Fruit fly (Drosophila melanogaster) whole organism, embryonic: ENCODE measurements around the gene Sf3b3.

Source experiments
- CG10147 ChIP-seq: fragments of 200-800 bp; sonication (Bioruptor generic); optimal IDR thresholded peaks from 2 replicates; lab custom pipeline; 2019; ENCODE audit warnings: missing biosample characterization, mild to moderate bottlenecking, missing genetic modification characterization, moderate library complexity
- CG10321 ChIP-seq: fragments of 200-800 bp; sonication (Bioruptor generic); IDR thresholded peaks from 2 replicates; pipeline ENCODE4 v1.3.6; 2022; ENCODE audit warnings: missing biosample characterization, missing genetic modification characterization
- CG11504 ChIP-seq: fragments of 200-800 bp; sonication (Bioruptor generic); optimal IDR thresholded peaks from 3 replicates; lab custom pipeline; 2019; ENCODE audit warnings: missing biosample characterization, mild to moderate bottlenecking, missing genetic modification characterization, moderate library complexity
- CG13624 ChIP-seq: fragments of 200-800 bp; sonication (Bioruptor generic); optimal IDR thresholded peaks from 2 replicates; lab custom pipeline; 2016; ENCODE audit warnings: missing biosample characterization, missing genetic modification characterization
- CG15696 ChIP-seq: fragments of 200-800 bp; sonication (Bioruptor generic); optimal IDR thresholded peaks from 2 replicates; lab custom pipeline; 2019; ENCODE audit warnings: missing biosample characterization, mild to moderate bottlenecking, missing genetic modification characterization, moderate library complexity
- CG1603 ChIP-seq: fragments of 200-800 bp; sonication (Bioruptor generic); optimal IDR thresholded peaks from 2 replicates; lab custom pipeline; 2019; ENCODE audit warnings: missing biosample characterization, mild to moderate bottlenecking, missing genetic modification characterization, moderate library complexity
- CG16863 ChIP-seq: fragments of 200-800 bp; sonication (Bioruptor generic); optimal IDR thresholded peaks from 3 replicates; lab custom pipeline; 2016; ENCODE audit warnings: missing biosample characterization, missing genetic modification characterization
- CG17186 ChIP-seq: fragments of 200-800 bp; sonication (Bioruptor generic); optimal IDR thresholded peaks from 3 replicates; lab custom pipeline; 2017; ENCODE audit warnings: missing biosample characterization, missing genetic modification reagents, missing genetic modification characterization
- CG17359 ChIP-seq: fragments of 200-800 bp; sonication (Bioruptor generic); optimal IDR thresholded peaks from 3 replicates; lab custom pipeline; 2018; ENCODE audit warnings: missing biosample characterization, mild to moderate bottlenecking, missing genetic modification characterization, moderate library complexity
- CG31365 ChIP-seq: fragments of 200-800 bp; sonication (Bioruptor generic); optimal IDR thresholded peaks from 2 replicates; lab custom pipeline; 2018; ENCODE audit warnings: missing biosample characterization, mild to moderate bottlenecking, missing genetic modification characterization
- CG32532 ChIP-seq: fragments of 200-800 bp; sonication (Bioruptor generic); IDR thresholded peaks from 2 replicates; pipeline ENCODE4 v1.3.6; 2022; ENCODE audit warnings: missing biosample characterization, missing genetic modification characterization
- CG3995 ChIP-seq: fragments of 200-800 bp; sonication (Bioruptor generic); optimal IDR thresholded peaks from 3 replicates; lab custom pipeline; 2016; ENCODE audit warnings: missing biosample characterization, missing genetic modification characterization
- CG42726 ChIP-seq: fragments of 200-800 bp; sonication (Bioruptor generic); IDR thresholded peaks from 2 replicates; pipeline ENCODE4 v1.3.6; 2022; ENCODE audit warnings: missing biosample characterization, missing genetic modification characterization; ENCODE audit not compliant: partially characterized antibody
- CG6683 ChIP-seq: fragments of 200-800 bp; sonication (Bioruptor generic); optimal IDR thresholded peaks from 2 replicates; lab custom pipeline; 2017; ENCODE audit warnings: missing biosample characterization, mild to moderate bottlenecking, missing genetic modification characterization, missing genetic modification reagents
- CG7357 ChIP-seq: fragments of 200-800 bp; sonication (Bioruptor generic); IDR thresholded peaks from 3 replicates; pipeline ENCODE4 v1.3.6; 2022; ENCODE audit warnings: missing biosample characterization, missing genetic modification characterization
- CG7556 ChIP-seq: fragments of 200-800 bp; sonication (Bioruptor generic); optimal IDR thresholded peaks from 2 replicates; lab custom pipeline; 2017; ENCODE audit warnings: missing biosample characterization, mild to moderate bottlenecking, missing genetic modification characterization
- CG7745 ChIP-seq: fragments of 200-800 bp; sonication (Bioruptor generic); optimal IDR thresholded peaks from 2 replicates; lab custom pipeline; 2018; ENCODE audit warnings: missing biosample characterization, mild to moderate bottlenecking, missing genetic modification characterization, moderate library complexity
- CG8290 ChIP-seq, 3 experiments: fragments of 200-800 bp; sonication (Bioruptor generic); optimal IDR thresholded peaks; 2 replicates each; lab custom pipeline; 2016 to 2019; ENCODE audit warnings: missing biosample characterization in 3 of 3, missing genetic modification characterization in 3 of 3, mild to moderate bottlenecking in 2 of 3, moderate library complexity in 1 of 3
- CG9876 ChIP-seq: fragments of 200-800 bp; sonication (Bioruptor generic); optimal IDR thresholded peaks from 2 replicates; lab custom pipeline; 2016; ENCODE audit warnings: missing biosample characterization, missing genetic modification characterization
- CHES-1-like ChIP-seq: fragments of 200-800 bp; sonication (Bioruptor generic); optimal IDR thresholded peaks from 2 replicates; lab custom pipeline; 2016; ENCODE audit warnings: missing biosample characterization, missing genetic modification characterization
- D19A ChIP-seq: fragments of 200-800 bp; optimal IDR thresholded peaks from 3 replicates; lab custom pipeline; 2019; ENCODE audit warnings: missing biosample characterization, mild to moderate bottlenecking, missing genetic modification characterization, moderate library complexity
- Dbx ChIP-seq: fragments of 200-800 bp; sonication (Bioruptor generic); IDR thresholded peaks from 3 replicates; pipeline ENCODE4 v1.3.6; 2022; ENCODE audit warnings: missing biosample characterization, missing genetic modification characterization
- Dip2 ChIP-seq: fragments of 200-800 bp; sonication (Bioruptor generic); IDR thresholded peaks from 2 replicates; pipeline ENCODE4 v1.3.6; 2022; ENCODE audit warnings: missing biosample characterization, missing genetic modification characterization
- Doc2 ChIP-seq: fragments of 200-800 bp; sonication (Bioruptor generic); IDR thresholded peaks from 2 replicates; pipeline ENCODE4 v1.3.6; 2022; ENCODE audit warnings: missing biosample characterization, missing genetic modification characterization
- Dref ChIP-seq: fragments of 200-800 bp; sonication (Bioruptor generic); IDR thresholded peaks from 2 replicates; pipeline ENCODE4 v1.3.6; 2022; ENCODE audit warnings: missing biosample characterization, missing genetic modification characterization
- E2f1 ChIP-seq: fragments of 200-800 bp; sonication (Bioruptor generic); IDR thresholded peaks from 2 replicates; pipeline ENCODE4 v1.3.6; 2022; ENCODE audit warnings: missing biosample characterization, missing genetic modification characterization
- ERR ChIP-seq: fragments of 200-800 bp; sonication (Bioruptor generic); optimal IDR thresholded peaks from 2 replicates; lab custom pipeline; 2016; ENCODE audit warnings: missing biosample characterization, missing genetic modification characterization
- Gsc ChIP-seq: fragments of 200-800 bp; sonication (Bioruptor generic); IDR thresholded peaks from 2 replicates; pipeline ENCODE4 v1.3.6; 2022; ENCODE audit warnings: missing biosample characterization, missing genetic modification characterization
- H2.0 ChIP-seq: fragments of 200-800 bp; sonication (Bioruptor generic); IDR thresholded peaks from 2 replicates; pipeline ENCODE4 v1.3.6; 2022; ENCODE audit warnings: missing biosample characterization, missing genetic modification characterization
- Hey ChIP-seq: fragments of 200-800 bp; sonication (Bioruptor generic); optimal IDR thresholded peaks from 3 replicates; lab custom pipeline; 2018; ENCODE audit warnings: missing biosample characterization, mild to moderate bottlenecking, missing genetic modification characterization
- Hsf ChIP-seq: fragments of 200-800 bp; sonication (Bioruptor generic); optimal IDR thresholded peaks from 3 replicates; lab custom pipeline; 2016; ENCODE audit warnings: missing biosample characterization, missing genetic modification characterization
- Mad ChIP-seq: fragments of 200-800 bp; sonication (Bioruptor generic); optimal IDR thresholded peaks from 2 replicates; lab custom pipeline; 2016; ENCODE audit warnings: missing biosample characterization, missing genetic modification characterization
- NfI ChIP-seq: fragments of 200-800 bp; sonication (Bioruptor generic); optimal IDR thresholded peaks from 3 replicates; lab custom pipeline; 2018; ENCODE audit warnings: missing biosample characterization, mild to moderate bottlenecking, missing genetic modification characterization, moderate library complexity
- Sry-β ChIP-seq: fragments of 200-800 bp; sonication (Bioruptor generic); optimal IDR thresholded peaks from 2 replicates; lab custom pipeline; 2018; ENCODE audit warnings: missing biosample characterization, mild to moderate bottlenecking, missing genetic modification characterization, moderate library complexity
- Sry-δ ChIP-seq: fragments of 200-800 bp; sonication (Bioruptor generic); optimal IDR thresholded peaks from 2 replicates; lab custom pipeline; 2016; ENCODE audit warnings: missing biosample characterization, missing genetic modification characterization
- Xbp1 ChIP-seq: fragments of 200-800 bp; sonication (Bioruptor generic); optimal IDR thresholded peaks from 3 replicates; lab custom pipeline; 2016; ENCODE audit warnings: missing biosample characterization, mild to moderate bottlenecking, missing genetic modification characterization
- Xrp1 ChIP-seq: fragments of 200-800 bp; sonication (Bioruptor generic); IDR thresholded peaks from 2 replicates; pipeline ENCODE4 v1.3.6; 2022; ENCODE audit warnings: missing biosample characterization, missing genetic modification characterization
- abd-A ChIP-seq: fragments of 200-800 bp; sonication (Bioruptor generic); optimal IDR thresholded peaks from 3 replicates; lab custom pipeline; 2019; ENCODE audit warnings: missing biosample characterization, mild to moderate bottlenecking, missing genetic modification characterization, moderate library complexity
- dimm ChIP-seq: fragments of 200-800 bp; sonication (Bioruptor generic); IDR thresholded peaks from 2 replicates; pipeline ENCODE4 v1.3.6; 2022; ENCODE audit warnings: missing biosample characterization, missing genetic modification characterization
- exex ChIP-seq: fragments of 200-800 bp; sonication (Bioruptor generic); optimal IDR thresholded peaks from 4 replicates; lab custom pipeline; 2018; ENCODE audit warnings: missing biosample characterization, mild to moderate bottlenecking, missing genetic modification characterization, moderate library complexity
- fd64A ChIP-seq: fragments of 200-800 bp; sonication (Bioruptor generic); optimal IDR thresholded peaks from 3 replicates; lab custom pipeline; 2018; ENCODE audit warnings: missing biosample characterization, mild to moderate bottlenecking, missing genetic modification characterization
- gem ChIP-seq: fragments of 200-800 bp; sonication (Bioruptor generic); optimal IDR thresholded peaks from 2 replicates; lab custom pipeline; 2019; ENCODE audit warnings: missing biosample characterization, mild to moderate bottlenecking, missing genetic modification characterization, moderate library complexity
- gsb-n ChIP-seq: fragments of 200-800 bp; sonication (Bioruptor generic); optimal IDR thresholded peaks from 3 replicates; lab custom pipeline; 2018; ENCODE audit warnings: missing biosample characterization, mild to moderate bottlenecking, missing genetic modification characterization
- nom ChIP-seq: fragments of 200-800 bp; sonication (Bioruptor generic); optimal IDR thresholded peaks from 2 replicates; lab custom pipeline; 2017; ENCODE audit warnings: missing biosample characterization, missing genetic modification characterization, mild to moderate bottlenecking, moderate library complexity, missing genetic modification reagents
- onecut ChIP-seq: fragments of 200-800 bp; sonication (Bioruptor generic); IDR thresholded peaks from 2 replicates; pipeline ENCODE4 v1.3.6; 2022; ENCODE audit warnings: missing biosample characterization, missing genetic modification characterization
- sd ChIP-seq: fragments of 200-800 bp; sonication (Bioruptor generic); optimal IDR thresholded peaks from 3 replicates; lab custom pipeline; 2018; ENCODE audit warnings: missing biosample characterization, mild to moderate bottlenecking, missing genetic modification characterization, moderate library complexity
- seq ChIP-seq: fragments of 200-800 bp; sonication (Bioruptor generic); IDR thresholded peaks from 2 replicates; pipeline ENCODE4 v1.3.6; 2022; ENCODE audit warnings: missing biosample characterization, missing genetic modification characterization
- slbo ChIP-seq: fragments of 200-800 bp; sonication (Bioruptor generic); IDR thresholded peaks from 2 replicates; pipeline ENCODE4 v1.3.6; 2022; ENCODE audit warnings: missing biosample characterization, missing genetic modification characterization
- sqz ChIP-seq: fragments of 200-800 bp; sonication (Bioruptor generic); optimal IDR thresholded peaks from 3 replicates; lab custom pipeline; 2018; ENCODE audit warnings: missing biosample characterization, mild to moderate bottlenecking, missing genetic modification characterization
- ttk ChIP-seq: fragments of 200-800 bp; sonication (Bioruptor generic); IDR thresholded peaks from 2 replicates; pipeline ENCODE4 v2.1.2; 2022; ENCODE audit warnings: missing biosample characterization, missing genetic modification characterization

The Sf3b3 gene

dm6 chr3L:804557-805260 is 28.5 kb downstream of the Sf3b3 start (continued):
- TF ChIP-seq Doc2 (GFP tag; lab: Robert Waterston, UW) (no peak), CG11504 (tag; lab: Kevin White, UChicago) (peak; percentile 50), CG15696 (tag; lab: Kevin White, UChicago) (no peak), nom (GFP tag; lab: Kevin White, UChicago) (no peak), Sry-β (GFP tag; lab: Kevin White, UChicago) (no peak), CG32532 (GFP tag; lab: Robert Waterston, UW) (no peak), D19A (tag; lab: Kevin White, UChicago) (peak; percentile 47), CG3995 (GFP tag; lab: Kevin White, UChicago) (no peak), CG7556 (GFP tag; lab: Kevin White, UChicago) (peak; percentile 58), sqz (GFP tag; lab: Kevin White, UChicago) (no peak), H2.0 (0 out of 2 replicates have a peak, but pooled peaks have one; percentile 21), fd64A (GFP tag; lab: Kevin White, UChicago) (no peak), onecut (GFP tag; lab: Robert Waterston, UW) (peak; percentile 97), exex (tag; lab: Kevin White, UChicago) (no peak), CG17359 (tag; lab: Kevin White, UChicago) (peak; percentile 18), ERR (no peak), CG7357 (GFP tag; lab: Robert Waterston, UW) (no peak), CG6683 (GFP tag; lab: Kevin White, UChicago) (no peak), Dbx (no peak), Xrp1 (GFP tag; lab: Robert Waterston, UW) (peak; percentile 77), CG10147 (GFP tag; lab: Kevin White, UChicago) (no peak), CG13624 (GFP tag; lab: Kevin White, UChicago) (no peak), CG7745 (no peak), gsb-n (peak; percentile 59), seq (GFP tag; lab: Robert Waterston, UW) (0 out of 2 replicates have a peak, but pooled peaks have one; percentile 27), abd-A (no peak), Hey (peak; percentile 89), CHES-1-like (GFP tag; lab: Kevin White, UChicago) (no peak), Xbp1 (GFP tag; lab: Kevin White, UChicago) (no peak), Dip2 (GFP tag; lab: Robert Waterston, UW) (no peak), CG16863 (GFP tag; lab: Kevin White, UChicago) (no peak), Sry-δ (GFP tag; lab: Kevin White, UChicago) (no peak), E2f1 (GFP tag; lab: Robert Waterston, UW) (peak; percentile 17; the same call in 1 of the 2 replicates), CG10321 (no peak), CG8290 (GFP tag; optimal IDR thresholded peaks at IDR 0.05; lab: Kevin White, UChicago) (no peak), CG8290 (tag; optimal IDR thresholded peaks at IDR 0.05; lab: Kevin White, UChicago) (no peak), CG42726 (GFP tag; lab: Robert Waterston, UW) (no peak), slbo (GFP tag; lab: Robert Waterston, UW) (no peak), CG1603 (tag; lab: Kevin White, UChicago) (peak; percentile 52), ttk (0 out of 2 replicates have a peak, but pooled peaks have one; percentile 17), gem (tag; lab: Kevin White, UChicago) (peak; percentile 64), dimm (GFP tag; lab: Robert Waterston, UW) (no peak), Gsc (GFP tag; lab: Robert Waterston, UW) (no peak), NfI (GFP tag; lab: Kevin White, UChicago) (no peak), Hsf (no peak), Mad (GFP tag; lab: Kevin White, UChicago) (no peak), Dref (GFP tag; lab: Robert Waterston, UW) (no peak), CG17186 (GFP tag; lab: Kevin White, UChicago) (no peak), CG31365 (no peak), sd (tag; lab: Kevin White, UChicago) (no peak), CG9876 (no peak)
